Worm (Caenorhabditis elegans) whole organism, L3 larva: ENCODE data around the gene nhr-28.

ENCODE experiments used
- R02D3.7 ChIP-seq: fragments of 150-350 bp; optimal IDR thresholded peaks from 2 replicates; lab custom pipeline; 2014; ENCODE audit warnings: missing biosample characterization, missing genetic modification characterization
- aly-2 ChIP-seq: fragments of 150-350 bp; optimal IDR thresholded peaks from 2 replicates; lab custom pipeline; 2014; ENCODE audit warnings: missing biosample characterization, missing genetic modification characterization
- ceh-28 ChIP-seq: fragments of 150-350 bp; optimal IDR thresholded peaks from 2 replicates; lab custom pipeline; 2014; ENCODE audit warnings: missing biosample characterization, missing genetic modification reagents, missing genetic modification characterization
- egl-27 ChIP-seq: sonication (generic microtip); optimal IDR thresholded peaks from 4 replicates; lab custom pipeline; 2017; ENCODE audit warnings: missing biosample characterization, missing genetic modification reagents, missing genetic modification characterization
- elt-2 ChIP-seq: sonication (generic microtip); optimal IDR thresholded peaks from 2 replicates; lab custom pipeline; 2016; ENCODE audit warnings: missing genetic modification reagents, mild to moderate bottlenecking, missing genetic modification characterization, missing compliant biosample characterization
- elt-3 ChIP-seq, 3 experiments: fragments of 150-350 bp in 1 of 3; sonication (generic microtip) in 2 of 3; optimal IDR thresholded peaks; 2 replicates in 2 of 3; 4 replicates in 1 of 3; lab custom pipeline; 2014 to 2017; ENCODE audit warnings: missing biosample characterization in 3 of 3, missing genetic modification characterization in 3 of 3
- fos-1 ChIP-seq: fragments of 150-350 bp; optimal IDR thresholded peaks from 2 replicates; lab custom pipeline; 2014; ENCODE audit warnings: missing biosample characterization, missing genetic modification characterization
- lin-39 ChIP-seq: fragments of 150-350 bp; optimal IDR thresholded peaks from 2 replicates; lab custom pipeline; 2018; ENCODE audit warnings: missing biosample characterization, missing genetic modification reagents, missing genetic modification characterization
- nhr-237 ChIP-seq: fragments of 150-350 bp; optimal IDR thresholded peaks from 2 replicates; lab custom pipeline; 2014; ENCODE audit warnings: missing biosample characterization, missing genetic modification characterization
- nhr-25 ChIP-seq: sonication (generic microtip); optimal IDR thresholded peaks from 2 replicates; lab custom pipeline; 2017; ENCODE audit warnings: missing biosample characterization, missing genetic modification characterization
- nhr-76 ChIP-seq: fragments of 150-350 bp; sonication (generic microtip); optimal IDR thresholded peaks from 5 replicates; lab custom pipeline; 2014; ENCODE audit warnings: missing biosample characterization, missing genetic modification characterization
- skn-1 ChIP-seq: fragments of 150-350 bp; optimal IDR thresholded peaks from 2 replicates; lab custom pipeline; 2014; ENCODE audit warnings: missing biosample characterization, missing genetic modification characterization
- snpc-4 ChIP-seq: fragments of 150-350 bp; optimal IDR thresholded peaks from 2 replicates; lab custom pipeline; 2014; ENCODE audit warnings: missing biosample characterization, missing genetic modification characterization

DNA sequence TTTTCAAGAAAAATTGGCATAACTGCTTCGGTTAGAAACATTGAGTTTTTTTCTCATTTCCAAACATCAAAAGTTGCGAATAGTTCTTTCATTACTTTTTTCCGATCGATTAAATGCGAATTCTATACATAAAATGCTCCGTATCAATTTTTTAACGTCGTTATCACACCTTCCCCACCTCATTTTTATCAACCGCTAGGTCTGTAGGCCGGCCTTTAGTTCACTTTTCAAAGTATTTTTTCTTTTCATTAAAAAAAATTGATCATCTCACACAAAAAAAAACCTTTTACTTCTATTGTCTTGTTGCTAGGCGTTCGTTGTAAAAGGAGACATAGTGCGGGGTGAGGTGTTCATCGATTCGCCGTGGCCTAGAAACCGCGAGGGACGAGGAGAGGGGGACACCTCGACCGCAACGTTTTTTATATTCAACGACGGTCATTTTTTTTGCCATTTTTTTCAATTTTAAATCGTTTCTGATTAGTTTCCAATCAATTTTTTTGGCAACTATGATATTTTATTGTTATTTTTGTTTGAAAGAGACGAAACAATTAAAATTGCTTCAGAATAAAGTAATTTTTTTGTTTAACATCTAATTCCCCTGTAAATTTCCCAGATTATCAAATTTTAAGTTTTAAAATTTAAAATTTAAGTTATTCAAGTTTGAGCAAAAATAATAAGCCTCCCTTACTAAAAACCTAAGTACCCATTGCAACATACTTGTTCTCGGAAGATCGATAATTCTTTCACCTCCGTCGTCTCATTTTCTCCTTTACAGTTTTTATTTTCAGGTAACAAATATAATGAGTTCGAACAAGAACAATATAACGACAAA, 21.2 kb downstream of the nhr-28 start, which contains the start of gene sur-7:
- TF ChIP-seq skn-1 (no peak), snpc-4 (peak; percentile 19), ceh-28 (tag; lab: Kevin White, UChicago) (no peak), egl-27 (tag; lab: Kevin White, UChicago) (no peak), fos-1 (no peak), nhr-76 (tag; lab: Kevin White, UChicago) (no peak), nhr-237 (no peak), R02D3.7 (no peak), aly-2 (tag; lab: Kevin White, UChicago) (no peak), nhr-25 (no peak), lin-39 (tag; lab: Kevin White, UChicago) (no peak), elt-2 (tag; lab: Kevin White, UChicago) (peak; percentile 73), elt-3 (tag; optimal IDR thresholded peaks at IDR 0.05; lab: Kevin White, UChicago) (no peak)
